Worm (Caenorhabditis elegans) whole organism, L4 larva: Measurements from ENCODE around the gene Y66H1A.5.
A peak's percentile ranks its signal among the peaks of the same experiment; 100 is the strongest.

Experiments
- F49E8.2 ChIP-seq: sonication (generic microtip); optimal IDR thresholded peaks from 2 replicates; lab custom pipeline; 2016; ENCODE audit warnings: missing compliant biosample characterization, mild to moderate bottlenecking, missing genetic modification characterization, borderline replicate concordance
- T20F7.1 ChIP-seq: fragments of 200-800 bp; sonication (Bioruptor generic); optimal IDR thresholded peaks from 2 replicates; lab custom pipeline; 2018; ENCODE audit warnings: mild to moderate bottlenecking, missing genetic modification characterization, missing compliant biosample characterization
- T26A8.4 ChIP-seq: fragments of 200-800 bp; sonication (Bioruptor generic); IDR thresholded peaks from 2 replicates; pipeline ENCODE4 v1.3.6; 2022; ENCODE audit warnings: missing genetic modification characterization, missing compliant biosample characterization
- Y105C5A.15 ChIP-seq: fragments of 200-800 bp; sonication (Bioruptor generic); IDR thresholded peaks from 2 replicates; pipeline ENCODE4 v1.3.6; 2022; ENCODE audit warnings: missing genetic modification characterization, missing compliant biosample characterization
- Y48G9A.11 ChIP-seq: fragments of 200-800 bp; sonication (Bioruptor generic); IDR thresholded peaks from 2 replicates; pipeline ENCODE4 v1.3.6; 2022; ENCODE audit warnings: missing genetic modification reagents, missing genetic modification characterization, missing compliant biosample characterization
- Y75B8A.6 ChIP-seq: fragments of 200-800 bp; sonication (Bioruptor generic); IDR thresholded peaks from 2 replicates; pipeline ENCODE4 v1.3.6; 2022; ENCODE audit warnings: missing genetic modification reagents, missing genetic modification characterization, missing compliant biosample characterization
- ZK546.5 ChIP-seq, 2 experiments: sonication (generic microtip); optimal IDR thresholded peaks; 2 replicates each; lab custom pipeline; 2017; ENCODE audit warnings: missing biosample characterization in 2 of 2, missing genetic modification characterization in 2 of 2
- aha-1 ChIP-seq: fragments of 150-350 bp; peaks from one replicate; lab custom pipeline; 2014; ENCODE audit warnings: missing biosample characterization, missing genetic modification characterization
- ama-1 ChIP-seq: fragments of 150-350 bp; optimal IDR thresholded peaks from 2 replicates; lab custom pipeline; 2014; ENCODE audit warnings: inconsistent platforms, mixed read lengths
- arid-1 ChIP-seq: fragments of 200-800 bp; sonication (Bioruptor generic); conservative IDR thresholded peaks from 2 replicates; pipeline ENCODE4 v1.3.6; 2022; ENCODE audit warnings: missing genetic modification reagents, missing genetic modification characterization, missing compliant biosample characterization
- ctbp-1 ChIP-seq: fragments of 200-800 bp; sonication (Bioruptor generic); IDR thresholded peaks from 2 replicates; pipeline ENCODE4 v1.3.6; 2022; ENCODE audit warnings: missing genetic modification reagents, missing genetic modification characterization, missing compliant biosample characterization
- daf-16 ChIP-seq, 3 experiments: sonication (generic microtip); optimal IDR thresholded peaks; 2 replicates each; lab custom pipeline; 2016 to 2017; ENCODE audit warnings: missing genetic modification characterization in 3 of 3, missing genetic modification reagents in 3 of 3, mild to moderate bottlenecking in 2 of 3, missing compliant biosample characterization in 2 of 3, missing biosample characterization in 1 of 3, moderate library complexity in 1 of 3
- daf-8 ChIP-seq: fragments of 200-800 bp; sonication (Bioruptor generic); IDR thresholded peaks from 2 replicates; pipeline ENCODE4 v1.3.6; 2022; ENCODE audit warnings: missing genetic modification characterization, missing compliant biosample characterization
- dmd-9 ChIP-seq: fragments of 200-800 bp; sonication (Bioruptor generic); IDR thresholded peaks from 2 replicates; pipeline ENCODE4 v1.3.6; 2022; ENCODE audit warnings: missing genetic modification reagents, missing genetic modification characterization, missing compliant biosample characterization
- duxl-1 ChIP-seq: sonication (generic microtip); optimal IDR thresholded peaks from 2 replicates; lab custom pipeline; 2016; ENCODE audit warnings: mild to moderate bottlenecking, missing genetic modification characterization, moderate library complexity, missing compliant biosample characterization; ENCODE audit not compliant: poor library complexity
- egl-43 ChIP-seq: fragments of 200-800 bp; sonication (Bioruptor generic); IDR thresholded peaks from 2 replicates; pipeline ENCODE4 v1.3.6; 2022; ENCODE audit warnings: missing genetic modification reagents, missing genetic modification characterization, missing compliant biosample characterization
- fkh-10 ChIP-seq: fragments of 150-350 bp; optimal IDR thresholded peaks from 2 replicates; lab custom pipeline; 2014; ENCODE audit warnings: missing biosample characterization, missing genetic modification reagents, missing genetic modification characterization
- hlh-30 ChIP-seq: sonication (generic microtip); optimal IDR thresholded peaks from 2 replicates; lab custom pipeline; 2017; ENCODE audit warnings: antibody characterized with exemption, mild to moderate bottlenecking, missing genetic modification characterization, missing compliant biosample characterization; ENCODE audit not compliant: insufficient read depth
- lin-15B ChIP-seq: fragments of 150-350 bp; sonication (generic microtip); optimal IDR thresholded peaks from 3 replicates; lab custom pipeline; 2014; ENCODE audit warnings: missing biosample characterization, missing genetic modification characterization
- lin-38 ChIP-seq: fragments of 200-800 bp; sonication (Bioruptor generic); IDR thresholded peaks from 2 replicates; pipeline ENCODE4 v1.3.6; 2022; ENCODE audit warnings: missing genetic modification reagents, missing genetic modification characterization, missing compliant biosample characterization
- lsy-2 ChIP-seq, 2 experiments: fragments of 150-350 bp in 1 of 2; sonication (generic microtip) in 1 of 2; optimal IDR thresholded peaks; 2 replicates each; lab custom pipeline; 2014 to 2017; ENCODE audit warnings: missing biosample characterization in 2 of 2, missing genetic modification characterization in 2 of 2
- madf-5 ChIP-seq, 2 experiments: fragments of 200-800 bp; sonication (Bioruptor generic); IDR thresholded peaks; 2 replicates each; pipeline ENCODE4 v1.3.6; 2022; ENCODE audit warnings: missing compliant biosample characterization in 2 of 2, missing genetic modification characterization in 2 of 2
- madf-9 ChIP-seq: fragments of 200-800 bp; sonication (Bioruptor generic); conservative IDR thresholded peaks from 2 replicates; pipeline ENCODE4 v1.3.6; 2022; ENCODE audit warnings: missing genetic modification reagents, missing genetic modification characterization, missing compliant biosample characterization
- mdt-29 ChIP-seq: fragments of 200-800 bp; sonication (Bioruptor generic); IDR thresholded peaks from 2 replicates; pipeline ENCODE4 v1.3.6; 2022; ENCODE audit warnings: missing genetic modification reagents, missing genetic modification characterization, missing compliant biosample characterization
- mep-1 ChIP-seq: fragments of 150-350 bp; sonication (generic microtip); optimal IDR thresholded peaks from 3 replicates; lab custom pipeline; 2014; ENCODE audit warnings: missing biosample characterization, missing genetic modification characterization
- nhr-111 ChIP-seq: fragments of 200-800 bp; sonication (Bioruptor generic); optimal IDR thresholded peaks from 2 replicates; lab custom pipeline; 2018; ENCODE audit warnings: mild to moderate bottlenecking, missing genetic modification characterization, missing compliant biosample characterization
- nhr-48 ChIP-seq: sonication (generic microtip); optimal IDR thresholded peaks from 2 replicates; lab custom pipeline; 2016; ENCODE audit warnings: mild to moderate bottlenecking, missing genetic modification characterization, missing compliant biosample characterization
- pha-4 ChIP-seq, 2 experiments: fragments of 150-350 bp in 1 of 2; fragments of 200-800 bp in 1 of 2; sonication (Bioruptor generic) in 1 of 2; IDR thresholded peaks in 1 of 2; optimal IDR thresholded peaks in 1 of 2; 2 replicates each; pipeline versions ENCODE4 v1.3.6 to Lab custom; 2014 to 2022; ENCODE audit warnings: missing genetic modification characterization in 2 of 2, missing genetic modification reagents in 2 of 2, missing biosample characterization in 1 of 2, missing compliant biosample characterization in 1 of 2
- set-16 ChIP-seq: fragments of 200-800 bp; sonication (Bioruptor generic); IDR thresholded peaks from 2 replicates; pipeline ENCODE4 v1.3.6; 2022; ENCODE audit warnings: missing genetic modification reagents, missing genetic modification characterization, missing compliant biosample characterization
- spr-3 ChIP-seq: fragments of 200-800 bp; sonication (Bioruptor generic); optimal IDR thresholded peaks from 2 replicates; lab custom pipeline; 2018; ENCODE audit warnings: mild to moderate bottlenecking, missing genetic modification characterization, missing compliant biosample characterization
- zfp-3 ChIP-seq: fragments of 200-800 bp; sonication (Bioruptor generic); conservative IDR thresholded peaks from 2 replicates; pipeline ENCODE4 v1.3.6; 2022; ENCODE audit warnings: missing genetic modification reagents, missing genetic modification characterization, missing compliant biosample characterization
- zip-2 ChIP-seq: fragments of 150-350 bp; optimal IDR thresholded peaks from 2 replicates; lab custom pipeline; 2014; ENCODE audit warnings: missing biosample characterization, missing genetic modification characterization
- ztf-11 ChIP-seq: fragments of 150-350 bp; optimal IDR thresholded peaks from 2 replicates; lab custom pipeline; 2014; ENCODE audit warnings: missing biosample characterization, missing genetic modification characterization

The Y66H1A.5 gene

DNA sequence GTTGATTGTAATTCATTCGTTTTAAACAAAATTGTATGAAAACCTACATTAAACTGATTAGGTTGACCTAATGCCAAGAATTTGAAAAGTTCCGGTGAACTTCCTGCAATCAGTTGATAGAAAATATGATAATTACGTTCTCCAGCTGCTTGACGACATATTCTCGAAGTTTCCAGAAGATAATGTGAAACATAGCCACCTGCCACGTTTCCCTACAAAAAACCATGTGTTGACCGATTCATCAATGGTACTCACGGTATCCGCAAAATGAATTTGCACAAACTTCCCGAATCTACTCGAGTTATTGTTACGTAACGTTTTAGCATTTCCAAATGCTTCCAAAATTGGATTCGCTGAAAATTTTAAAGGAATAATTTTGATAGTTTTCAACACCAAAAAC is 9.5 kb upstream of the Y66H1A.5 start:
- peak; percentile 91 for TF ChIP-seq aha-1 (tag; lab: Kevin White, UChicago)
- no peak for TF ChIP-seq madf-9 (GFP tag; lab: Robert Waterston, UW)
- TF ChIP-seq, all 104 proteins: peak for 1

DNA sequence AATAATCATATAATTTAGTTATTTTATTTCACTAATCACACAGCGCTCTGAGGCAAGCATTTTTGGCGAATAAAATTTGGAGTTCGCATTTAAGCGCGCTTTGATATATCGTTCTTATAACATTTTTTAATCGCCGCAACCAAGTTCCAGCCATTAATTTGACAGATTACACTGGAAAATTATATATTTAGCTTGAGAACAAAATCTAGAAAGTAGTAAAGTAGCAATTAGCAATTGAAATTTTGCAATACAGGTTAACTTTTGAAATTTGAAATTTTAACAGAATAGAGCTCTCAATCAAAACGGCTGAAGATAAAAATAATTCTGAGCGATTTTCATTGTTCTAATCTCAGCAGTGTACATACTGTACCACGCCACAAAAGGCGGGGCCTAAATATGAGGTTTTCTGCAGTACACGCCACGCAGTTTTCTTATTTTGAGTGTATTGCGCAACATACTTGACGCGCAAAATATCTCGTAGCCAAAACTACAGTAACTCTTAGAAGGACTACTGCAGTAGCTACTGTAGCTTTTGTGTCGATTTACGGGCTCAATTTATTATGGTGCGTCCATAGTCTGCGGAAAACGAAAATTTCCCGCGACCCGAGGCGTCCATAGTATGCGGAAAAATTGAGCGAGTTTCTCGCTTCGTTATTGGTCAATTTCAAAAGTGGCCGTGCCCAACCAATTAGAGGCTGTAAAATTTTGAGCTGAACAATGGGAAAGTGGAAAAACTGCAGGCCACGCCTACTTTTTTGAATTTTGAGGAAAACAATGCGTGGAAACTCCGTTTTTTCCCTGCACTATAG is 1.6 kb downstream of the Y66H1A.5 start:
- no peak for TF ChIP-seq ZK546.5 (tag; optimal IDR thresholded peaks at IDR 0.05; lab: Kevin White, UChicago)
- TF ChIP-seq duxl-1 (tag; lab: Kevin White, UChicago) = peak; percentile 36
- 0 out of 2 replicates have a peak, but pooled peaks have one; percentile 13 for TF ChIP-seq T26A8.4 (GFP tag; lab: Robert Waterston, UW)
- 0 out of 2 replicates have a peak, but pooled peaks have one; percentile 15 for TF ChIP-seq zfp-3 (GFP tag; lab: Robert Waterston, UW)
- 0 out of 2 replicates have a peak, but pooled peaks have one; percentile 11 for TF ChIP-seq Y105C5A.15 (GFP tag; lab: Robert Waterston, UW)
- TF ChIP-seq daf-8 (GFP tag; lab: Robert Waterston, UW) = no peak
- no peak for TF ChIP-seq fkh-10
- peak; percentile 76 for TF ChIP-seq Y48G9A.11 (GFP tag; lab: Robert Waterston, UW)
- 0 out of 2 replicates have a peak, but pooled peaks have one; percentile 26 for TF ChIP-seq ctbp-1
- 0 out of 2 replicates have a peak, but pooled peaks have one; percentile 20 for TF ChIP-seq Y75B8A.6 (GFP tag; lab: Robert Waterston, UW)
- TF ChIP-seq lsy-2 (tag; optimal IDR thresholded peaks at IDR 0.05; lab: Kevin White, UChicago) = peak in 1 of 2 experiments; percentile 10
- TF ChIP-seq arid-1 = 0 out of 2 replicates have a peak, but pooled peaks have one; percentile 4
- peak; percentile 62 for TF ChIP-seq lin-38
- TF ChIP-seq mep-1 = peak; percentile 11
- peak; percentile 8; the same call in 1 of the 2 replicates for TF ChIP-seq pha-4 (GFP tag; IDR thresholded peaks at IDR 0.05; lab: Robert Waterston, UW)
- no peak for TF ChIP-seq pha-4 (tag; optimal IDR thresholded peaks at IDR 0.05; lab: Kevin White, UChicago)
- no peak for TF ChIP-seq zip-2 (tag; lab: Kevin White, UChicago)
- no peak for TF ChIP-seq nhr-111 (GFP tag; lab: Kevin White, UChicago)
- TF ChIP-seq F49E8.2 (tag; lab: Kevin White, UChicago) = peak; percentile 63
- no peak for TF ChIP-seq daf-16 (GFP tag; optimal IDR thresholded peaks at IDR 0.05; lab: Kevin White, UChicago)
- TF ChIP-seq daf-16 (tag; optimal IDR thresholded peaks at IDR 0.05; lab: Kevin White, UChicago) = peak; percentile 23
- TF ChIP-seq hlh-30 (tag; lab: Kevin White, UChicago) = no peak
- TF ChIP-seq T20F7.1 = peak; percentile 13
- no peak for TF ChIP-seq lin-15B
- peak; percentile 17; the same call in 1 of the 2 replicates for TF ChIP-seq mdt-29 (GFP tag; lab: Robert Waterston, UW)
- TF ChIP-seq, all 104 proteins: peak for 16

DNA sequence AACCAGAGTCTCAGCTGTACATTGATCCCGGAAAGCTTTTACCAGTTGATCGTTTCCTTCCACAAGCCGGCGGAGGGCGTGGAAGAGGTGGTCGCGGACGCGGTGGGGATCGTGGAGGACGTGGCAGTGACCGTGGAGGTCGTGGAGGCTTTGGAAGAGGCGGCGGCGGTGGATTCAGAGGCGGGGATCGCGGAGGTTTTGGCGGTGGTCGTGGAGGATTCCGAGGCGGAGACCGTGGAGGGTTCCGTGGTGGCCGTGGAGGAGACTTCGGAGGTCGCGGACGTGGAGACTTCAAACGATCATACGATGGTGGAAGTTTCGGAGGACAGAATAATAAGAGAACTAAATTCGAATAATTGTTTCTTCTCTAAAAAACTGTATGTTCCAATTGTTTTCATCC is 2.3 kb downstream of the Y66H1A.5 start:
- TF ChIP-seq madf-5 (GFP tag; IDR thresholded peaks at IDR 0.05; lab: Robert Waterston, UW) (0 out of 4 replicates have a peak, but pooled peaks of 1 of the 2 experiments have one; percentile 33), ztf-11 (no peak), dmd-9 (GFP tag; lab: Robert Waterston, UW) (0 out of 2 replicates have a peak, but pooled peaks have one; percentile 15), set-16 (GFP tag; lab: Robert Waterston, UW) (peak; percentile 96), ama-1 (lab: Kevin White, UChicago) (no peak), egl-43 (GFP tag; lab: Robert Waterston, UW) (peak; percentile 54), aha-1 (tag; lab: Kevin White, UChicago) (peak; percentile 21)

DNA sequence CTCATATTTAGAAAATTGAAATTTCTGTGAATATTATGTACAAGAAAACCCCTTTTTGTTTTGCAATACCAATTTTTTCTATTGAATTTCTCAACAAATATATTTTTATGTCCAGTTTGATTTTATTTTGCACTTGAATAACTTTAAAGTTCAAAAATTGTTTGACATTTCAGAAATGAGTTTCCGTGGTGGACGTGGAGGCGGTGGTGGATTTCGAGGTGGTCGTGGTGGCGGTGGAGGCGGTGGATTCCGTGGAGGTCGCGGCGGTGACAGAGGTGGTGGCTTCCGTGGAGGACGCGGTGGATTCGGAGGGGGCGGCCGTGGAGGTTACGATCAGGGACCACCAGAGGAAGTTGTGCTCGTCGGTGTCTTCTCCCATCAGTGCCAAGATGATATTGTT is 2.9 kb downstream of the Y66H1A.5 start, which contains the start of gene garr-1:
Gene garr-1, plus strand, starts transcription at position 174 of the 400 bp plus-strand sequence.
- TF ChIP-seq nhr-48 (no peak), aha-1 (tag; lab: Kevin White, UChicago) (peak; percentile 51), spr-3 (GFP tag; lab: Kevin White, UChicago) (no peak), set-16 (GFP tag; lab: Robert Waterston, UW) (peak; percentile 75)
